Fruit fly (Drosophila melanogaster): Measurements from ENCODE around the gene CG43886.

Gene CG43886

dm6 chr3L:8128396-8129050 is 31.1 kb downstream of the CG43886 start:
- TF ChIP-seq rgr (GFP tag; optimal IDR thresholded peaks at IDR 0.05) (no peak), tai (GFP tag; optimal IDR thresholded peaks at IDR 0.05) (no peak), Abd-B (GFP tag; optimal IDR thresholded peaks at IDR 0.05) (no peak), fru (GFP tag; optimal IDR thresholded peaks at IDR 0.05) (no peak), Rel (GFP tag; optimal IDR thresholded peaks at IDR 0.05) (no peak), Rel (tag; optimal IDR thresholded peaks at IDR 0.05) (peak; percentile 91), ey (GFP tag; optimal IDR thresholded peaks at IDR 0.05) (no peak), br (GFP tag; optimal IDR thresholded peaks at IDR 0.05) (no peak), dmrt93B (GFP tag; optimal IDR thresholded peaks at IDR 0.05) (no peak), brk (GFP tag; optimal IDR thresholded peaks at IDR 0.05) (no peak), sage (GFP tag; optimal IDR thresholded peaks at IDR 0.05) (no peak), CG32264 (GFP tag; optimal IDR thresholded peaks at IDR 0.05) (no peak), dl (GFP tag; optimal IDR thresholded peaks at IDR 0.05; ENCODE audit: insufficient read depth in 1 of 2, partially characterized antibody in 2 of 2) (no peak), CrebA (GFP tag; optimal IDR thresholded peaks at IDR 0.05; ENCODE audit: borderline replicate concordance) (no peak), Hr83 (GFP tag; optimal IDR thresholded peaks at IDR 0.05; ENCODE audit: poor library complexity, severe bottlenecking) (peak; percentile 50), Dfd (GFP tag; optimal IDR thresholded peaks at IDR 0.05) (no peak), usp (GFP tag; optimal IDR thresholded peaks at IDR 0.05) (no peak), GATAd (GFP tag; optimal IDR thresholded peaks at IDR 0.05) (no peak), Dif (GFP tag; optimal IDR thresholded peaks at IDR 0.05; ENCODE audit: partially characterized antibody) (no peak), pan (optimal IDR thresholded peaks at IDR 0.05) (no peak), foxo (GFP tag; optimal IDR thresholded peaks at IDR 0.05) (no peak), jim (GFP tag; optimal IDR thresholded peaks at IDR 0.05) (no peak), psq (GFP tag; optimal IDR thresholded peaks at IDR 0.05) (no peak), OdsH (GFP tag; optimal IDR thresholded peaks at IDR 0.05) (peak; percentile 12), Hnf4 (GFP tag; optimal IDR thresholded peaks at IDR 0.05) (peak; percentile 89), dsf (GFP tag; optimal IDR thresholded peaks at IDR 0.05; ENCODE audit: borderline replicate concordance) (no peak), woc (GFP tag; optimal IDR thresholded peaks at IDR 0.05) (no peak), Vsx2 (GFP tag; optimal IDR thresholded peaks at IDR 0.05; ENCODE audit: partially characterized antibody) (peak; percentile 23), Myc (optimal IDR thresholded peaks at IDR 0.05) (no peak), h (GFP tag; optimal IDR thresholded peaks at IDR 0.05) (peak; percentile 44), CG9705 (GFP tag; optimal IDR thresholded peaks at IDR 0.05) (no peak), Sp1 (GFP tag; optimal IDR thresholded peaks at IDR 0.05) (no peak), Hr78 (GFP tag; optimal IDR thresholded peaks at IDR 0.05) (no peak), Mio (GFP tag; optimal IDR thresholded peaks at IDR 0.05) (no peak), N (GFP tag; optimal IDR thresholded peaks at IDR 0.05) (no peak), sv (GFP tag; optimal IDR thresholded peaks at IDR 0.05) (no peak), Jra (GFP tag; optimal IDR thresholded peaks at IDR 0.05) (no peak), lola (GFP tag; optimal IDR thresholded peaks at IDR 0.05) (no peak), HLH106 (tag; optimal IDR thresholded peaks at IDR 0.05) (peak; percentile 60)

- TF ChIP-seq Hr83 (GFP tag; optimal IDR thresholded peaks at IDR 0.05; ENCODE audit: poor library complexity, severe bottlenecking), result no peak
- peak; percentile 92 for TF ChIP-seq Sp1 (GFP tag; optimal IDR thresholded peaks at IDR 0.05)
- TF ChIP-seq pan (optimal IDR thresholded peaks at IDR 0.05), result no peak
- peak; percentile 83 for TF ChIP-seq Rel (GFP tag; optimal IDR thresholded peaks at IDR 0.05)
- TF ChIP-seq Rel (tag; optimal IDR thresholded peaks at IDR 0.05), result peak; percentile 84
- TF ChIP-seq Myc (optimal IDR thresholded peaks at IDR 0.05), result peak; percentile 39
- TF ChIP-seq CG32264 (GFP tag; optimal IDR thresholded peaks at IDR 0.05), result peak; percentile 67
- no peak for TF ChIP-seq tai (GFP tag; optimal IDR thresholded peaks at IDR 0.05)
- TF ChIP-seq h (GFP tag; optimal IDR thresholded peaks at IDR 0.05), result peak; percentile 91
- peak; percentile 87 for TF ChIP-seq dmrt93B (GFP tag; optimal IDR thresholded peaks at IDR 0.05)
- TF ChIP-seq brk (GFP tag; optimal IDR thresholded peaks at IDR 0.05), result no peak
- TF ChIP-seq Vsx2 (GFP tag; optimal IDR thresholded peaks at IDR 0.05; ENCODE audit: partially characterized antibody), result peak; percentile 90
- TF ChIP-seq ey (GFP tag; optimal IDR thresholded peaks at IDR 0.05), result peak; percentile 83
- TF ChIP-seq GATAd (GFP tag; optimal IDR thresholded peaks at IDR 0.05), result peak; percentile 80
- TF ChIP-seq Hr78 (GFP tag; optimal IDR thresholded peaks at IDR 0.05), result no peak
- peak; percentile 88 for TF ChIP-seq OdsH (GFP tag; optimal IDR thresholded peaks at IDR 0.05)
- peak; percentile 90 for TF ChIP-seq fru (GFP tag; optimal IDR thresholded peaks at IDR 0.05)
- peak; percentile 91 for TF ChIP-seq CG9705 (GFP tag; optimal IDR thresholded peaks at IDR 0.05)
- TF ChIP-seq CrebA (GFP tag; optimal IDR thresholded peaks at IDR 0.05; ENCODE audit: borderline replicate concordance), result no peak
- TF ChIP-seq Mio (GFP tag; optimal IDR thresholded peaks at IDR 0.05), result no peak
- peak; percentile 91 for TF ChIP-seq psq (GFP tag; optimal IDR thresholded peaks at IDR 0.05)
- no peak for TF ChIP-seq woc (GFP tag; optimal IDR thresholded peaks at IDR 0.05)
- peak; percentile 85 for TF ChIP-seq sv (GFP tag; optimal IDR thresholded peaks at IDR 0.05)
- no peak for TF ChIP-seq lola (GFP tag; optimal IDR thresholded peaks at IDR 0.05)
- peak; percentile 80 for TF ChIP-seq sage (GFP tag; optimal IDR thresholded peaks at IDR 0.05)
- TF ChIP-seq dl (GFP tag; optimal IDR thresholded peaks at IDR 0.05; ENCODE audit: insufficient read depth in 1 of 2, partially characterized antibody in 2 of 2), result no peak
- peak in 1 of 2 experiments; percentile 95 for TF ChIP-seq foxo (GFP tag; optimal IDR thresholded peaks at IDR 0.05)
- TF ChIP-seq br (GFP tag; optimal IDR thresholded peaks at IDR 0.05), result peak; percentile 83
- TF ChIP-seq Dfd (GFP tag; optimal IDR thresholded peaks at IDR 0.05), result no peak
- TF ChIP-seq Jra (GFP tag; optimal IDR thresholded peaks at IDR 0.05), result peak; percentile 83
- peak; percentile 32 for TF ChIP-seq Dif (GFP tag; optimal IDR thresholded peaks at IDR 0.05; ENCODE audit: partially characterized antibody)
- peak; percentile 95 for TF ChIP-seq HLH106 (tag; optimal IDR thresholded peaks at IDR 0.05)
- peak; percentile 87 for TF ChIP-seq Hnf4 (GFP tag; optimal IDR thresholded peaks at IDR 0.05)
- TF ChIP-seq rgr (GFP tag; optimal IDR thresholded peaks at IDR 0.05), result peak; percentile 95
- peak; percentile 28 for TF ChIP-seq jim (GFP tag; optimal IDR thresholded peaks at IDR 0.05)
- TF ChIP-seq N (GFP tag; optimal IDR thresholded peaks at IDR 0.05), result no peak
- TF ChIP-seq dsf (GFP tag; optimal IDR thresholded peaks at IDR 0.05; ENCODE audit: borderline replicate concordance), result peak; percentile 75
- no peak for TF ChIP-seq usp (GFP tag; optimal IDR thresholded peaks at IDR 0.05)
- TF ChIP-seq Abd-B (GFP tag; optimal IDR thresholded peaks at IDR 0.05), result no peak
Measured at dm6 chr3L:8127712-8128210, 31.8 kb downstream of the CG43886 start, which contains the start of the genes Cds and Uba2. Cds (plus strand) TSS chr3L:8127762. Uba2 (minus strand) TSS chr3L:8127818.
